Worm (Caenorhabditis elegans) whole organism, L4 larva: ENCODE results near the gene acdh-6.
A peak's percentile ranks its signal among the peaks of the same experiment; 100 is the strongest.

Experiments used
- F10B5.3 ChIP-seq: sonication (generic microtip); optimal IDR thresholded peaks from 2 replicates; lab custom pipeline; 2016; ENCODE audit warnings: mild to moderate bottlenecking, missing genetic modification characterization, missing compliant biosample characterization
- F44E2.7 ChIP-seq: fragments of 200-800 bp; sonication (Bioruptor generic); IDR thresholded peaks from 2 replicates; pipeline ENCODE4 v2.1.2; 2022; ENCODE audit warnings: missing genetic modification characterization, missing compliant biosample characterization
- F49E8.2 ChIP-seq: sonication (generic microtip); optimal IDR thresholded peaks from 2 replicates; lab custom pipeline; 2016; ENCODE audit warnings: missing compliant biosample characterization, mild to moderate bottlenecking, missing genetic modification characterization, borderline replicate concordance
- R02D3.7 ChIP-seq: fragments of 150-350 bp; sonication (generic microtip); optimal IDR thresholded peaks from 3 replicates; lab custom pipeline; 2014; ENCODE audit warnings: missing biosample characterization, missing genetic modification characterization
- T20F7.1 ChIP-seq: fragments of 200-800 bp; sonication (Bioruptor generic); optimal IDR thresholded peaks from 2 replicates; lab custom pipeline; 2018; ENCODE audit warnings: mild to moderate bottlenecking, missing genetic modification characterization, missing compliant biosample characterization
- T26A8.4 ChIP-seq: fragments of 200-800 bp; sonication (Bioruptor generic); IDR thresholded peaks from 2 replicates; pipeline ENCODE4 v1.3.6; 2022; ENCODE audit warnings: missing genetic modification characterization, missing compliant biosample characterization
- Y48G9A.11 ChIP-seq: fragments of 200-800 bp; sonication (Bioruptor generic); IDR thresholded peaks from 2 replicates; pipeline ENCODE4 v1.3.6; 2022; ENCODE audit warnings: missing genetic modification reagents, missing genetic modification characterization, missing compliant biosample characterization
- ZK337.2 ChIP-seq: fragments of 200-800 bp; sonication (Bioruptor generic); IDR thresholded peaks from 2 replicates; pipeline ENCODE4 v1.3.6; 2022; ENCODE audit warnings: missing genetic modification reagents, missing genetic modification characterization, missing compliant biosample characterization
- aly-2 ChIP-seq: sonication (generic microtip); optimal IDR thresholded peaks from 2 replicates; lab custom pipeline; 2018; ENCODE audit warnings: missing biosample characterization, missing genetic modification characterization
- ama-1 ChIP-seq: fragments of 150-350 bp; optimal IDR thresholded peaks from 2 replicates; lab custom pipeline; 2014; ENCODE audit warnings: inconsistent platforms, mixed read lengths
- attf-4 ChIP-seq: sonication (generic microtip); optimal IDR thresholded peaks from 3 replicates; lab custom pipeline; 2017; ENCODE audit warnings: missing biosample characterization, missing genetic modification characterization
- ceh-28 ChIP-seq: fragments of 150-350 bp; optimal IDR thresholded peaks from 2 replicates; lab custom pipeline; 2014; ENCODE audit warnings: missing biosample characterization, missing genetic modification reagents, missing genetic modification characterization
- ceh-44 ChIP-seq: fragments of 200-800 bp; sonication (Bioruptor generic); IDR thresholded peaks from 2 replicates; pipeline ENCODE4 v1.3.6; 2022; ENCODE audit warnings: missing genetic modification reagents, missing genetic modification characterization, missing compliant biosample characterization
- ceh-62 ChIP-seq: sonication (generic microtip); optimal IDR thresholded peaks from 2 replicates; lab custom pipeline; 2017; ENCODE audit warnings: missing biosample characterization, missing genetic modification characterization
- ceh-82 ChIP-seq: sonication (generic microtip); optimal IDR thresholded peaks from 2 replicates; lab custom pipeline; 2017; ENCODE audit warnings: missing biosample characterization, missing genetic modification characterization
- ctbp-1 ChIP-seq: fragments of 200-800 bp; sonication (Bioruptor generic); IDR thresholded peaks from 2 replicates; pipeline ENCODE4 v1.3.6; 2022; ENCODE audit warnings: missing genetic modification reagents, missing genetic modification characterization, missing compliant biosample characterization
- daf-19 ChIP-seq: fragments of 200-800 bp; sonication (Bioruptor generic); conservative IDR thresholded peaks from 2 replicates; pipeline ENCODE4 v1.3.6; 2022; ENCODE audit warnings: missing genetic modification characterization, missing compliant biosample characterization
- daf-8 ChIP-seq: fragments of 200-800 bp; sonication (Bioruptor generic); IDR thresholded peaks from 2 replicates; pipeline ENCODE4 v1.3.6; 2022; ENCODE audit warnings: missing genetic modification characterization, missing compliant biosample characterization
- dmd-6 ChIP-seq: fragments of 200-800 bp; sonication (Bioruptor generic); IDR thresholded peaks from 2 replicates; pipeline ENCODE4 v1.3.6; 2022; ENCODE audit warnings: missing genetic modification reagents, missing genetic modification characterization, missing compliant biosample characterization
- dmd-9 ChIP-seq: fragments of 200-800 bp; sonication (Bioruptor generic); IDR thresholded peaks from 2 replicates; pipeline ENCODE4 v1.3.6; 2022; ENCODE audit warnings: missing genetic modification reagents, missing genetic modification characterization, missing compliant biosample characterization
- duxl-1 ChIP-seq: sonication (generic microtip); optimal IDR thresholded peaks from 2 replicates; lab custom pipeline; 2016; ENCODE audit warnings: mild to moderate bottlenecking, missing genetic modification characterization, moderate library complexity, missing compliant biosample characterization; ENCODE audit not compliant: poor library complexity
- gei-8 ChIP-seq: fragments of 200-800 bp; sonication (Bioruptor generic); optimal IDR thresholded peaks from 2 replicates; lab custom pipeline; 2018; ENCODE audit warnings: mild to moderate bottlenecking, missing genetic modification characterization, missing compliant biosample characterization
- hlh-11 ChIP-seq: fragments of 200-800 bp; sonication (Bioruptor generic); optimal IDR thresholded peaks from 2 replicates; lab custom pipeline; 2018; ENCODE audit warnings: mild to moderate bottlenecking, missing genetic modification characterization, missing compliant biosample characterization
- hlh-30 ChIP-seq: sonication (generic microtip); optimal IDR thresholded peaks from 2 replicates; lab custom pipeline; 2017; ENCODE audit warnings: antibody characterized with exemption, mild to moderate bottlenecking, missing genetic modification characterization, missing compliant biosample characterization; ENCODE audit not compliant: insufficient read depth
- lim-7 ChIP-seq: fragments of 200-800 bp; sonication (Bioruptor generic); IDR thresholded peaks from 2 replicates; pipeline ENCODE4 v1.3.6; 2022; ENCODE audit warnings: missing genetic modification characterization, missing compliant biosample characterization
- lin-1 ChIP-seq: fragments of 200-800 bp; sonication (Bioruptor generic); IDR thresholded peaks from 2 replicates; pipeline ENCODE4 v1.3.6; 2022; ENCODE audit warnings: missing genetic modification reagents, missing genetic modification characterization, missing compliant biosample characterization
- lin-13 ChIP-seq: fragments of 150-350 bp; optimal IDR thresholded peaks from 2 replicates; lab custom pipeline; 2014; ENCODE audit warnings: missing biosample characterization, missing genetic modification reagents, missing genetic modification characterization
- lin-15B ChIP-seq: fragments of 150-350 bp; sonication (generic microtip); optimal IDR thresholded peaks from 3 replicates; lab custom pipeline; 2014; ENCODE audit warnings: missing biosample characterization, missing genetic modification characterization
- lin-29 ChIP-seq: fragments of 200-800 bp; sonication (Bioruptor generic); IDR thresholded peaks from 2 replicates; pipeline ENCODE4 v1.3.6; 2022; ENCODE audit warnings: missing genetic modification reagents, missing genetic modification characterization, missing compliant biosample characterization
- lsy-2 ChIP-seq, 2 experiments: fragments of 150-350 bp in 1 of 2; sonication (generic microtip) in 1 of 2; optimal IDR thresholded peaks; 2 replicates each; lab custom pipeline; 2014 to 2017; ENCODE audit warnings: missing biosample characterization in 2 of 2, missing genetic modification characterization in 2 of 2
- mep-1 ChIP-seq: fragments of 150-350 bp; sonication (generic microtip); optimal IDR thresholded peaks from 3 replicates; lab custom pipeline; 2014; ENCODE audit warnings: missing biosample characterization, missing genetic modification characterization
- mxl-2 ChIP-seq: fragments of 200-800 bp; sonication (Bioruptor generic); conservative IDR thresholded peaks from 2 replicates; pipeline ENCODE4 v1.3.6; 2022; ENCODE audit warnings: missing genetic modification reagents, missing genetic modification characterization, missing compliant biosample characterization
- mxl-3 ChIP-seq: fragments of 200-800 bp; sonication (Bioruptor generic); optimal IDR thresholded peaks from 2 replicates; lab custom pipeline; 2018; ENCODE audit warnings: mild to moderate bottlenecking, missing genetic modification characterization, missing compliant biosample characterization
- nhr-11 ChIP-seq: fragments of 150-350 bp; optimal IDR thresholded peaks from 2 replicates; lab custom pipeline; 2014; ENCODE audit warnings: missing biosample characterization, missing genetic modification characterization
- nhr-111 ChIP-seq: fragments of 200-800 bp; sonication (Bioruptor generic); optimal IDR thresholded peaks from 2 replicates; lab custom pipeline; 2018; ENCODE audit warnings: mild to moderate bottlenecking, missing genetic modification characterization, missing compliant biosample characterization
- nhr-237 ChIP-seq: sonication (generic microtip); optimal IDR thresholded peaks from 2 replicates; lab custom pipeline; 2017; ENCODE audit warnings: missing biosample characterization, missing genetic modification characterization
- nhr-25 ChIP-seq: sonication (generic microtip); optimal IDR thresholded peaks from 2 replicates; lab custom pipeline; 2017; ENCODE audit warnings: missing genetic modification characterization, mild to moderate bottlenecking, missing compliant biosample characterization, antibody characterized with exemption, moderate library complexity, borderline replicate concordance; ENCODE audit not compliant: insufficient read depth
- nhr-76 ChIP-seq: fragments of 150-350 bp; optimal IDR thresholded peaks from 2 replicates; lab custom pipeline; 2014; ENCODE audit warnings: missing biosample characterization, missing genetic modification characterization
- saeg-2 ChIP-seq: fragments of 200-800 bp; sonication (Bioruptor generic); IDR thresholded peaks from 2 replicates; pipeline ENCODE4 v1.3.6; 2022; ENCODE audit warnings: missing genetic modification reagents, missing genetic modification characterization, missing compliant biosample characterization
- sdz-12 ChIP-seq: fragments of 200-800 bp; sonication (Bioruptor generic); optimal IDR thresholded peaks from 2 replicates; lab custom pipeline; 2018; ENCODE audit warnings: mild to moderate bottlenecking, missing genetic modification characterization, missing compliant biosample characterization
- snpc-4 ChIP-seq: fragments of 150-350 bp; optimal IDR thresholded peaks from 2 replicates; lab custom pipeline; 2014; ENCODE audit warnings: missing biosample characterization, missing genetic modification characterization
- tag-97 ChIP-seq: fragments of 200-800 bp; sonication (Bioruptor generic); IDR thresholded peaks from 2 replicates; pipeline ENCODE4 v1.3.6; 2022; ENCODE audit warnings: missing genetic modification characterization, missing compliant biosample characterization
- unc-130 ChIP-seq: sonication (generic microtip); optimal IDR thresholded peaks from 2 replicates; lab custom pipeline; 2016; ENCODE audit warnings: missing genetic modification reagents, missing genetic modification characterization, missing compliant biosample characterization
- unc-62 ChIP-seq, 3 experiments: fragments of 150-350 bp in 1 of 3; sonication (generic microtip); optimal IDR thresholded peaks in 2 of 3; peaks in 1 of 3; 1 replicate in 1 of 3; 2 replicates in 2 of 3; lab custom pipeline; 2014 to 2017; ENCODE audit warnings: missing biosample characterization in 3 of 3, missing genetic modification characterization in 3 of 3, missing genetic modification reagents in 3 of 3, missing genotype in 1 of 3

The acdh-6 gene

DNA sequence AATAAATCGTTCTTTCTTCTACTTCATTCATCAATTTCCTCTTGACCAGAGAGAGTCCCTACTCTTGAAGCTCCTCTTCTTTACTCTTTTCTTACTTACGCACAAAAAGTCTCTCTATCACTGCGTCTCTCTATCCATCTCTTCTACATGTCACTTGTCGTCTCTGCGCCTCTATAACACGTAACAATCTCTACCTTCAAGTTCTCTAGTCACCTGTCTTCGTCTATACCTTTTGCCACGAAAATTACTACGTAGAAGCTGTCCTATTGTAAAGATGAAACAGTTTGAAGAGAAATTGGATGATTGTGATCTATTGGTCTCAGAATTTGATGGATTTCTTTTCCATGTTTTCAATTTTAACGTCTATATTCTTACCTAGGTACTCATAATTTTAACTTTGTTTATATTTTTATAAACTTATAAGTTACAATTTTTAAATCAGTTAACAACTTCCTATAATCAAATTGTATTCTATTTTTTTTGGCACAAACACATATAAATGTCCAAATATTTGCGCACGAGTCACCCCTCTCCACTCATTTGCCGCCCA lies 4.0 kb upstream of the acdh-6 start, which contains the start of gene C02D5.2 (continued):
- no peak for TF ChIP-seq unc-130 (GFP tag; lab: Kevin White, UChicago)
- peak; percentile 20 for TF ChIP-seq nhr-11
- no peak for TF ChIP-seq duxl-1 (tag; lab: Kevin White, UChicago)
- peak; percentile 66 for TF ChIP-seq mep-1
- TF ChIP-seq nhr-111, result no peak
- TF ChIP-seq dmd-6 (GFP tag; lab: Robert Waterston, UW), result peak; percentile 45
- no peak for TF ChIP-seq F10B5.3
- TF ChIP-seq ceh-44 (GFP tag; lab: Robert Waterston, UW), result no peak
- TF ChIP-seq lin-13 (GFP tag; lab: Kevin White, UChicago), result peak; percentile 21
- no peak for TF ChIP-seq lin-15B (tag; lab: Kevin White, UChicago)
- TF ChIP-seq ctbp-1 (GFP tag; lab: Robert Waterston, UW), result no peak
- peak; percentile 27 for TF ChIP-seq T20F7.1 (GFP tag; lab: Kevin White, UChicago)
- no peak for TF ChIP-seq ama-1 (lab: Kevin White, UChicago)
- no peak for TF ChIP-seq F49E8.2 (tag; lab: Kevin White, UChicago)
- TF ChIP-seq nhr-237 (tag; lab: Kevin White, UChicago), result no peak
- TF ChIP-seq mxl-3, result no peak
- TF ChIP-seq gei-8, result no peak
- TF ChIP-seq daf-19 (GFP tag; lab: Robert Waterston, UW), result no peak
- TF ChIP-seq attf-4 (tag; lab: Kevin White, UChicago), result no peak
- TF ChIP-seq lsy-2 (tag; optimal IDR thresholded peaks at IDR 0.05; lab: Kevin White, UChicago), result peak in 1 of 2 experiments; percentile 49
- no peak for TF ChIP-seq T26A8.4 (GFP tag; lab: Robert Waterston, UW)
- no peak for TF ChIP-seq ceh-62 (tag; lab: Kevin White, UChicago)
- no peak for TF ChIP-seq saeg-2 (GFP tag; lab: Robert Waterston, UW)
- no peak for TF ChIP-seq lin-1 (GFP tag; lab: Robert Waterston, UW)
- no peak for TF ChIP-seq tag-97 (GFP tag; lab: Robert Waterston, UW)
- no peak for TF ChIP-seq mxl-2 (GFP tag; lab: Robert Waterston, UW)
- no peak for TF ChIP-seq F44E2.7
- no peak for TF ChIP-seq Y48G9A.11
- peak; percentile 81 for TF ChIP-seq hlh-30 (tag; lab: Kevin White, UChicago)
- no peak for TF ChIP-seq R02D3.7 (tag; lab: Kevin White, UChicago)
- no peak for TF ChIP-seq unc-62 (GFP tag; optimal IDR thresholded peaks at IDR 0.05 in 1 of 2; lab: Kevin White, UChicago)
- no peak for TF ChIP-seq unc-62 (tag; optimal IDR thresholded peaks at IDR 0.05; lab: Kevin White, UChicago)
- TF ChIP-seq ZK337.2 (GFP tag; lab: Robert Waterston, UW), result no peak

- TF ChIP-seq F10B5.3 (no peak), nhr-76 (tag; lab: Kevin White, UChicago) (no peak), duxl-1 (tag; lab: Kevin White, UChicago) (no peak), lsy-2 (tag; optimal IDR thresholded peaks at IDR 0.05; lab: Kevin White, UChicago) (no peak), lim-7 (GFP tag; lab: Robert Waterston, UW) (no peak), snpc-4 (tag; lab: Kevin White, UChicago) (no peak)
Measured at ce11 chrIII:8560398-8560797, 538 bp upstream of the acdh-6 start.

DNA sequence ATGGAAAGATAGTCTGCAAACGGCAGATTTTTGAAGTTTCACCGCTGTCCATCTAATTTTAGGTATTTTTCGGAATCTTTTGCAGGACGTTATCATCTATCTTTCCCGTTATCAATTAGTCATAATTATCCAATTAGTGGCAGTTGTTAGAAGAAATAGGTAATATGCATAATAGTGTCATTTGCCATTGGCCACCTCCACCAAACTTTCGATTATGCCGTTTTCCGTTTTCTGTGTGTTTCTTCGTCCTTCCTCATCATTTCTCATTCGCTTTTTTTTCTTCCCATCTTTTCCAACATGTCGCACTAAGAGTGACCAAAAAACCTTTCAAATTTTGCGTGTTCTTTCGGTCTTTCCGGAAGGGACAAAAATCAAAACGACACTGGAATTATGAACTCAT lies 3.4 kb downstream of the acdh-6 start:
- TF ChIP-seq lsy-2 (tag; optimal IDR thresholded peaks at IDR 0.05; lab: Kevin White, UChicago) (no peak), aly-2 (tag; lab: Kevin White, UChicago) (no peak), ceh-82 (tag; lab: Kevin White, UChicago) (no peak), sdz-12 (no peak), ceh-28 (tag; lab: Kevin White, UChicago) (no peak), T26A8.4 (GFP tag; lab: Robert Waterston, UW) (no peak), daf-8 (GFP tag; lab: Robert Waterston, UW) (no peak), lin-29 (GFP tag; lab: Robert Waterston, UW) (no peak), lin-13 (GFP tag; lab: Kevin White, UChicago) (no peak), dmd-9 (no peak), unc-130 (GFP tag; lab: Kevin White, UChicago) (no peak), nhr-76 (tag; lab: Kevin White, UChicago) (no peak), nhr-25 (tag; lab: Kevin White, UChicago) (no peak), R02D3.7 (tag; lab: Kevin White, UChicago) (no peak), hlh-11 (no peak)
